Worm (Caenorhabditis elegans) whole organism, young adult: ENCODE results near the gene col-175.

Experiments
- B0019.2 ChIP-seq: fragments of 200-800 bp; sonication (Bioruptor generic); conservative IDR thresholded peaks from 2 replicates; pipeline ENCODE4 v1.3.6; 2022; ENCODE audit warnings: missing genetic modification reagents, missing genetic modification characterization, missing compliant biosample characterization
- B0261.1 ChIP-seq: sonication (generic microtip); optimal IDR thresholded peaks from 2 replicates; lab custom pipeline; 2016; ENCODE audit warnings: mild to moderate bottlenecking, missing genetic modification characterization, moderate library complexity, missing compliant biosample characterization
- D2030.7 ChIP-seq: fragments of 200-800 bp; sonication (Bioruptor generic); IDR thresholded peaks from 2 replicates; pipeline ENCODE4 v1.3.6; 2022; ENCODE audit warnings: missing genetic modification reagents, missing genetic modification characterization, missing compliant biosample characterization
- F10E7.11 ChIP-seq: sonication (generic microtip); optimal IDR thresholded peaks from 2 replicates; lab custom pipeline; 2017; ENCODE audit warnings: mild to moderate bottlenecking, missing genetic modification characterization, moderate library complexity, missing compliant biosample characterization
- F22D6.2 ChIP-seq: sonication (generic microtip); optimal IDR thresholded peaks from 2 replicates; lab custom pipeline; 2016; ENCODE audit warnings: mild to moderate bottlenecking, missing genetic modification characterization, missing compliant biosample characterization
- F23B12.7 ChIP-seq: sonication (generic microtip); optimal IDR thresholded peaks from 2 replicates; lab custom pipeline; 2017; ENCODE audit warnings: missing genetic modification characterization, mild to moderate bottlenecking, missing compliant biosample characterization, antibody characterized with exemption, moderate library complexity; ENCODE audit not compliant: insufficient read depth
- F33H1.4 ChIP-seq: fragments of 200-800 bp; sonication (Bioruptor generic); IDR thresholded peaks from 2 replicates; pipeline ENCODE4 v1.3.6; 2022; ENCODE audit warnings: missing genetic modification reagents, missing genetic modification characterization, missing compliant biosample characterization
- F37B4.10 ChIP-seq: fragments of 200-800 bp; sonication (Bioruptor generic); IDR thresholded peaks from 2 replicates; pipeline ENCODE4 v1.3.6; 2022; ENCODE audit warnings: missing genetic modification characterization, missing compliant biosample characterization
- F39B2.1 ChIP-seq: fragments of 200-800 bp; sonication (Bioruptor generic); IDR thresholded peaks from 2 replicates; pipeline ENCODE4 v1.3.6; 2022; ENCODE audit warnings: missing genetic modification reagents, missing genetic modification characterization, missing compliant biosample characterization
- F52B5.7 ChIP-seq: sonication (generic microtip); optimal IDR thresholded peaks from 2 replicates; lab custom pipeline; 2016; ENCODE audit warnings: mild to moderate bottlenecking, missing genetic modification characterization, missing compliant biosample characterization
- F57A8.1 ChIP-seq: fragments of 200-800 bp; sonication (Bioruptor generic); optimal IDR thresholded peaks from 2 replicates; lab custom pipeline; 2018; ENCODE audit warnings: mild to moderate bottlenecking, missing genetic modification characterization, moderate library complexity, missing compliant biosample characterization
- K11D2.4 ChIP-seq: fragments of 200-800 bp; sonication (Bioruptor generic); IDR thresholded peaks from 2 replicates; pipeline ENCODE4 v1.3.6; 2022; ENCODE audit warnings: missing genetic modification reagents, missing genetic modification characterization, missing compliant biosample characterization
- T07F8.4 ChIP-seq: sonication (generic microtip); optimal IDR thresholded peaks from 2 replicates; lab custom pipeline; 2016; ENCODE audit warnings: mild to moderate bottlenecking, missing genetic modification characterization, moderate library complexity, missing compliant biosample characterization
- Y53F4B.3 ChIP-seq: fragments of 200-800 bp; sonication (Bioruptor generic); IDR thresholded peaks from 2 replicates; pipeline ENCODE4 v1.3.6; 2022; ENCODE audit warnings: missing genetic modification reagents, missing genetic modification characterization, missing compliant biosample characterization
- Y67H2A.10 ChIP-seq: fragments of 200-800 bp; sonication (Bioruptor generic); conservative IDR thresholded peaks from 2 replicates; pipeline ENCODE4 v1.3.6; 2022; ENCODE audit warnings: missing genetic modification reagents, missing genetic modification characterization, missing compliant biosample characterization
- ZK185.1 ChIP-seq: sonication (generic microtip); optimal IDR thresholded peaks from 2 replicates; lab custom pipeline; 2016; ENCODE audit warnings: mild to moderate bottlenecking, missing genetic modification characterization, missing compliant biosample characterization; ENCODE audit not compliant: poor library complexity, severe bottlenecking
- akir-1 ChIP-seq: fragments of 200-800 bp; sonication (Bioruptor generic); optimal IDR thresholded peaks from 2 replicates; lab custom pipeline; 2018; ENCODE audit warnings: mild to moderate bottlenecking, missing genetic modification characterization, moderate library complexity, missing compliant biosample characterization
- attf-3 ChIP-seq: fragments of 200-800 bp; sonication (Bioruptor generic); conservative IDR thresholded peaks from 2 replicates; pipeline ENCODE4 v1.3.6; 2022; ENCODE audit warnings: missing genetic modification reagents, missing genetic modification characterization, missing compliant biosample characterization
- bed-2 ChIP-seq: fragments of 200-800 bp; sonication (Bioruptor generic); IDR thresholded peaks from 2 replicates; pipeline ENCODE4 v1.3.6; 2022; ENCODE audit warnings: missing genetic modification reagents, missing genetic modification characterization, missing compliant biosample characterization
- ccch-3 ChIP-seq: fragments of 200-800 bp; sonication (Bioruptor generic); optimal IDR thresholded peaks from 2 replicates; lab custom pipeline; 2018; ENCODE audit warnings: mild to moderate bottlenecking, missing genetic modification characterization, missing compliant biosample characterization
- ceh-100 ChIP-seq: fragments of 200-800 bp; sonication (Bioruptor generic); IDR thresholded peaks from 2 replicates; pipeline ENCODE4 v1.3.6; 2022; ENCODE audit warnings: missing genetic modification reagents, missing genetic modification characterization, missing compliant biosample characterization
- ceh-40 ChIP-seq: fragments of 200-800 bp; sonication (Bioruptor generic); IDR thresholded peaks from 2 replicates; pipeline ENCODE4 v1.3.6; 2022; ENCODE audit warnings: missing genetic modification characterization, missing compliant biosample characterization
- ceh-79 ChIP-seq: sonication (generic microtip); optimal IDR thresholded peaks from 2 replicates; lab custom pipeline; 2017; ENCODE audit warnings: mild to moderate bottlenecking, missing genetic modification characterization, missing compliant biosample characterization
- chd-7 ChIP-seq: sonication (generic microtip); optimal IDR thresholded peaks from 2 replicates; lab custom pipeline; 2016; ENCODE audit warnings: mild to moderate bottlenecking, missing genetic modification characterization, moderate library complexity, missing compliant biosample characterization
- dox-1 ChIP-seq: fragments of 200-800 bp; sonication (Bioruptor generic); IDR thresholded peaks from 2 replicates; pipeline ENCODE4 v1.3.6; 2022; ENCODE audit warnings: missing genetic modification reagents, missing genetic modification characterization, missing compliant biosample characterization
- efl-1 ChIP-seq: fragments of 150-350 bp; optimal IDR thresholded peaks from 2 replicates; lab custom pipeline; 2014; ENCODE audit warnings: missing biosample characterization, missing genetic modification reagents, missing genetic modification characterization
- ekl-4 ChIP-seq: fragments of 200-800 bp; sonication (Bioruptor generic); IDR thresholded peaks from 2 replicates; pipeline ENCODE4 v1.3.6; 2022; ENCODE audit warnings: missing genetic modification reagents, missing genetic modification characterization, missing compliant biosample characterization
- fkh-3 ChIP-seq: sonication (generic microtip); optimal IDR thresholded peaks from 2 replicates; lab custom pipeline; 2016; ENCODE audit warnings: mild to moderate bottlenecking, missing genetic modification characterization, missing compliant biosample characterization
- gei-17 ChIP-seq: fragments of 200-800 bp; sonication (Bioruptor generic); optimal IDR thresholded peaks from 2 replicates; lab custom pipeline; 2018; ENCODE audit warnings: mild to moderate bottlenecking, missing genetic modification characterization, missing compliant biosample characterization
- him-1 ChIP-seq: sonication (generic microtip); optimal IDR thresholded peaks from 2 replicates; lab custom pipeline; 2016; ENCODE audit warnings: missing genotype, missing genetic modification reagents, missing genetic modification characterization, missing compliant biosample characterization
- hmg-20 ChIP-seq: fragments of 200-800 bp; sonication (Bioruptor generic); IDR thresholded peaks from 2 replicates; pipeline ENCODE4 v1.3.6; 2022; ENCODE audit warnings: missing genetic modification reagents, missing genetic modification characterization, missing compliant biosample characterization
- hrde-1 ChIP-seq: sonication (generic microtip); optimal IDR thresholded peaks from 2 replicates; lab custom pipeline; 2016; ENCODE audit warnings: missing genetic modification characterization, mild to moderate bottlenecking, missing compliant biosample characterization, moderate library complexity, missing genotype, missing genetic modification reagents, borderline replicate concordance
- lag-1 ChIP-seq: fragments of 200-800 bp; sonication (Bioruptor generic); IDR thresholded peaks from 2 replicates; pipeline ENCODE4 v1.3.6; 2022; ENCODE audit warnings: missing genetic modification reagents, missing genetic modification characterization, missing compliant biosample characterization
- lin-26 ChIP-seq: fragments of 200-800 bp; sonication (Bioruptor generic); IDR thresholded peaks from 2 replicates; pipeline ENCODE4 v1.3.6; 2022; ENCODE audit warnings: missing genetic modification reagents, missing genetic modification characterization, missing compliant biosample characterization
- lir-1 ChIP-seq: fragments of 200-800 bp; sonication (Bioruptor generic); conservative IDR thresholded peaks from 2 replicates; pipeline ENCODE4 v1.3.6; 2022; ENCODE audit warnings: missing genetic modification reagents, missing genetic modification characterization, missing compliant biosample characterization
- lsl-1 ChIP-seq: fragments of 200-800 bp; sonication (Bioruptor generic); optimal IDR thresholded peaks from 2 replicates; lab custom pipeline; 2018; ENCODE audit warnings: mild to moderate bottlenecking, missing genetic modification characterization, moderate library complexity, missing compliant biosample characterization
- madf-10 ChIP-seq: sonication (generic microtip); optimal IDR thresholded peaks from 2 replicates; lab custom pipeline; 2016; ENCODE audit warnings: mild to moderate bottlenecking, missing genetic modification characterization, missing compliant biosample characterization
- mxl-1 ChIP-seq: sonication (generic microtip); optimal IDR thresholded peaks from 2 replicates; lab custom pipeline; 2016; ENCODE audit warnings: missing genetic modification characterization, missing compliant biosample characterization
- pbrm-1 ChIP-seq: fragments of 200-800 bp; sonication (Bioruptor generic); IDR thresholded peaks from 2 replicates; pipeline ENCODE4 v1.3.6; 2022; ENCODE audit warnings: missing genetic modification reagents, missing genetic modification characterization, missing compliant biosample characterization
- rcor-1 ChIP-seq: fragments of 200-800 bp; sonication (Bioruptor generic); IDR thresholded peaks from 2 replicates; pipeline ENCODE4 v1.3.6; 2022; ENCODE audit warnings: missing genetic modification reagents, missing genetic modification characterization, missing compliant biosample characterization
- rec-8 ChIP-seq, 2 experiments: sonication (generic microtip); optimal IDR thresholded peaks; 2 replicates each; lab custom pipeline; 2016; ENCODE audit warnings: mild to moderate bottlenecking in 2 of 2, missing genetic modification characterization in 2 of 2, missing genetic modification reagents in 2 of 2, missing genotype in 2 of 2, missing biosample characterization in 1 of 2, missing compliant biosample characterization in 1 of 2, moderate library complexity in 1 of 2
- rpc-1 ChIP-seq, 2 experiments: fragments of 150-350 bp in 1 of 2; sonication (generic microtip) in 1 of 2; optimal IDR thresholded peaks; 2 replicates each; lab custom pipeline; 2014 to 2018; ENCODE audit warnings: missing biosample characterization in 1 of 2, missing genetic modification characterization in 1 of 2, missing genetic modification reagents in 1 of 2, missing genotype in 1 of 2
- zim-3 ChIP-seq: sonication (generic microtip); optimal IDR thresholded peaks from 2 replicates; lab custom pipeline; 2017; ENCODE audit warnings: mild to moderate bottlenecking, missing genetic modification characterization, moderate library complexity, missing compliant biosample characterization
- ztf-18 ChIP-seq: sonication (generic microtip); optimal IDR thresholded peaks from 2 replicates; lab custom pipeline; 2016; ENCODE audit warnings: missing genotype, mild to moderate bottlenecking, missing genetic modification characterization, missing compliant biosample characterization
- ztf-3 ChIP-seq: fragments of 200-800 bp; sonication (Bioruptor generic); optimal IDR thresholded peaks from 2 replicates; lab custom pipeline; 2018; ENCODE audit warnings: mild to moderate bottlenecking, missing genetic modification characterization, missing compliant biosample characterization

The col-175 gene

DNA sequence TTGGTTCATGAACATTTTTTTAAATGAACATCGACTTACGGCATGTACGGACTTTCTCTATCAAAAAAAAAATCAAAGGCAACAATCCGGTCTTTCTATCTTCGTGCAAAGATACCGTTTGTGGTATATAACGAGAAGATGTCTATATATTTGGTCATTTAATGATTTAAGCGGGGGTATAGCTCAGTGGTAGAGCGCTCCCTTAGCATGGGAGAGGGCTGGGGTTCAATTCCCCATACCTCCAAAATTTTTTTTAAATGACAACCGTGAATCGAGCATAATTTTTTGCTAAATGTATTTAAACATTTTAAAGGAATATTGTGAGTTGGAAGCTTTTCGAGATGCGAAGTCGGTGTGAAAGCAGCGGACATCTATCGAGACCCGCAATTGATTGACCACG lies 4.3 kb upstream of the col-175 start (continued):
- TF ChIP-seq zim-3 (tag; lab: Kevin White, UChicago) (no peak), efl-1 (peak; percentile 3), Y53F4B.3 (no peak), lsl-1 (GFP tag; lab: Kevin White, UChicago) (no peak), D2030.7 (GFP tag; lab: Robert Waterston, UW) (peak; percentile 56), F39B2.1 (GFP tag; lab: Robert Waterston, UW) (no peak), madf-10 (tag; lab: Kevin White, UChicago) (peak; percentile 24), ZK185.1 (tag; lab: Kevin White, UChicago) (peak; percentile 23), T07F8.4 (tag; lab: Kevin White, UChicago) (peak; percentile 58), ceh-100 (GFP tag; lab: Robert Waterston, UW) (peak; percentile 59), lin-26 (peak; percentile 93), Y67H2A.10 (GFP tag; lab: Robert Waterston, UW) (no peak), hrde-1 (no peak), F57A8.1 (GFP tag; lab: Kevin White, UChicago) (peak; percentile 61), rcor-1 (GFP tag; lab: Robert Waterston, UW) (peak; percentile 20; the same call in 1 of the 2 replicates), F23B12.7 (tag; lab: Kevin White, UChicago) (no peak), ceh-40 (GFP tag; lab: Robert Waterston, UW) (0 out of 2 replicates have a peak, but pooled peaks have one; percentile 54), B0261.1 (tag; lab: Kevin White, UChicago) (peak; percentile 76), gei-17 (GFP tag; lab: Kevin White, UChicago) (no peak), mxl-1 (tag; lab: Kevin White, UChicago) (peak; percentile 57), lir-1 (GFP tag; lab: Robert Waterston, UW) (no peak), F52B5.7 (tag; lab: Kevin White, UChicago) (peak; percentile 33), hmg-20 (GFP tag; lab: Robert Waterston, UW) (0 out of 2 replicates have a peak, but pooled peaks have one; percentile 41), ekl-4 (no peak), ceh-79 (no peak), him-1 (tag; lab: Kevin White, UChicago) (peak; percentile 86), F33H1.4 (GFP tag; lab: Robert Waterston, UW) (no peak), ztf-18 (tag; lab: Kevin White, UChicago) (peak; percentile 61), K11D2.4 (GFP tag; lab: Robert Waterston, UW) (no peak), bed-2 (no peak), ccch-3 (GFP tag; lab: Kevin White, UChicago) (no peak), lag-1 (GFP tag; lab: Robert Waterston, UW) (no peak), akir-1 (GFP tag; lab: Kevin White, UChicago) (no peak), fkh-3 (tag; lab: Kevin White, UChicago) (no peak), rpc-1 (optimal IDR thresholded peaks at IDR 0.05; lab: Kevin White, UChicago) (peak; percentile 91), rpc-1 (tag; optimal IDR thresholded peaks at IDR 0.05; lab: Kevin White, UChicago) (peak; percentile 98), chd-7 (tag; lab: Kevin White, UChicago) (peak; percentile 42), F22D6.2 (no peak), pbrm-1 (GFP tag; lab: Robert Waterston, UW) (0 out of 2 replicates have a peak, but pooled peaks have one; percentile 53), B0019.2 (no peak), F37B4.10 (no peak), dox-1 (GFP tag; lab: Robert Waterston, UW) (no peak; the same call in 1 of the 2 replicates), attf-3 (GFP tag; lab: Robert Waterston, UW) (no peak), rec-8 (tag; optimal IDR thresholded peaks at IDR 0.05; lab: Kevin White, UChicago) (peak; percentile 35 to 63), ztf-3 (GFP tag; lab: Kevin White, UChicago) (no peak), F10E7.11 (tag; lab: Kevin White, UChicago) (no peak)
